Fruit fly (Drosophila melanogaster) whole organism, embryonic: Measurements from ENCODE around the gene CG14154.
A peak's percentile ranks its signal among the peaks of the same experiment; 100 is the strongest.

Source experiments
- ATbp ChIP-seq: fragments of 200-800 bp; sonication (Bioruptor generic); optimal IDR thresholded peaks from 2 replicates; lab custom pipeline; 2017; ENCODE audit warnings: missing biosample characterization, mild to moderate bottlenecking, missing genetic modification characterization, missing genetic modification reagents
- B-H2 ChIP-seq: fragments of 200-800 bp; sonication (Bioruptor generic); optimal IDR thresholded peaks from 2 replicates; lab custom pipeline; 2018; ENCODE audit warnings: missing biosample characterization, mild to moderate bottlenecking, missing genetic modification characterization
- C15 ChIP-seq: fragments of 200-800 bp; sonication (Bioruptor generic); IDR thresholded peaks from 3 replicates; pipeline ENCODE4 v1.3.6; 2022; ENCODE audit warnings: missing biosample characterization, missing genetic modification characterization
- CG10147 ChIP-seq: fragments of 200-800 bp; sonication (Bioruptor generic); optimal IDR thresholded peaks from 2 replicates; lab custom pipeline; 2019; ENCODE audit warnings: missing biosample characterization, mild to moderate bottlenecking, missing genetic modification characterization, moderate library complexity
- CG10366 ChIP-seq: fragments of 200-800 bp; sonication (Bioruptor generic); IDR thresholded peaks from 2 replicates; pipeline ENCODE4 v1.3.6; 2022; ENCODE audit warnings: missing biosample characterization, missing genetic modification characterization
- CG11560 ChIP-seq: fragments of 200-800 bp; sonication (Bioruptor generic); IDR thresholded peaks from 3 replicates; pipeline ENCODE4 v1.3.6; 2022; ENCODE audit warnings: missing biosample characterization, missing genetic modification characterization
- CG11695 ChIP-seq: fragments of 200-800 bp; sonication (Bioruptor generic); IDR thresholded peaks from 3 replicates; pipeline ENCODE4 v1.3.6; 2022; ENCODE audit warnings: missing biosample characterization, missing genetic modification characterization
- CG13424 ChIP-seq: fragments of 200-800 bp; sonication (Bioruptor generic); optimal IDR thresholded peaks from 2 replicates; lab custom pipeline; 2019; ENCODE audit warnings: missing biosample characterization, mild to moderate bottlenecking, missing genetic modification characterization, moderate library complexity
- CG16813 ChIP-seq: fragments of 200-800 bp; sonication (Bioruptor generic); IDR thresholded peaks from 3 replicates; pipeline ENCODE4 v1.3.6; 2022; ENCODE audit warnings: missing biosample characterization, missing genetic modification characterization; ENCODE audit not compliant: partially characterized antibody
- CG16863 ChIP-seq: fragments of 200-800 bp; sonication (Bioruptor generic); optimal IDR thresholded peaks from 3 replicates; lab custom pipeline; 2016; ENCODE audit warnings: missing biosample characterization, missing genetic modification characterization
- CG17361 ChIP-seq: fragments of 200-800 bp; sonication (Bioruptor generic); IDR thresholded peaks from 3 replicates; pipeline ENCODE4 v1.3.6; 2022; ENCODE audit warnings: missing biosample characterization, missing genetic modification characterization
- CG1832 ChIP-seq: fragments of 200-800 bp; sonication (Bioruptor generic); optimal IDR thresholded peaks from 2 replicates; lab custom pipeline; 2017; ENCODE audit warnings: missing biosample characterization, mild to moderate bottlenecking, missing genetic modification characterization, inconsistent platforms
- CG6689 ChIP-seq: fragments of 200-800 bp; sonication (Bioruptor generic); IDR thresholded peaks from 2 replicates; pipeline ENCODE4 v1.3.6; 2022; ENCODE audit warnings: missing biosample characterization, missing genetic modification characterization
- CG8944 ChIP-seq: fragments of 200-800 bp; sonication (Bioruptor generic); optimal IDR thresholded peaks from 3 replicates; lab custom pipeline; 2016; ENCODE audit warnings: missing biosample characterization, missing genetic modification characterization
- CoRest ChIP-seq: fragments of 200-800 bp; sonication (Bioruptor generic); optimal IDR thresholded peaks from 3 replicates; lab custom pipeline; 2018; ENCODE audit warnings: missing biosample characterization, mild to moderate bottlenecking, missing genetic modification characterization, moderate library complexity
- D ChIP-seq, 2 experiments: fragments of 200-800 bp in 1 of 2; fragments of >200 bp in 1 of 2; sonication (Bioruptor generic) in 1 of 2; optimal IDR thresholded peaks; 2 replicates in 1 of 2; 3 replicates in 1 of 2; lab custom pipeline; 2017; ENCODE audit warnings: mild to moderate bottlenecking in 1 of 2, missing biosample characterization in 1 of 2, missing genetic modification characterization in 1 of 2, missing genetic modification reagents in 1 of 2
- Dad ChIP-seq: fragments of 200-800 bp; sonication (Bioruptor generic); optimal IDR thresholded peaks from 3 replicates; lab custom pipeline; 2016; ENCODE audit warnings: missing biosample characterization, missing genetic modification characterization
- Deaf1 ChIP-seq: fragments of 200-800 bp; optimal IDR thresholded peaks from 3 replicates; lab custom pipeline; 2019; ENCODE audit warnings: missing biosample characterization, mild to moderate bottlenecking, missing genetic modification characterization, moderate library complexity
- Dref ChIP-seq: fragments of 200-800 bp; sonication (Bioruptor generic); IDR thresholded peaks from 2 replicates; pipeline ENCODE4 v1.3.6; 2022; ENCODE audit warnings: missing biosample characterization, missing genetic modification characterization
- Fer1 ChIP-seq: fragments of 200-800 bp; sonication (Bioruptor generic); optimal IDR thresholded peaks from 2 replicates; lab custom pipeline; 2017; ENCODE audit warnings: missing biosample characterization, mild to moderate bottlenecking, missing genetic modification characterization
- Gsc ChIP-seq: fragments of 200-800 bp; sonication (Bioruptor generic); IDR thresholded peaks from 2 replicates; pipeline ENCODE4 v1.3.6; 2022; ENCODE audit warnings: missing biosample characterization, missing genetic modification characterization
- HHEX ChIP-seq: fragments of 200-800 bp; sonication (Bioruptor generic); optimal IDR thresholded peaks from 3 replicates; lab custom pipeline; 2017; ENCODE audit warnings: missing biosample characterization, mild to moderate bottlenecking, missing genetic modification characterization, missing genetic modification reagents
- HLH4C ChIP-seq: fragments of 200-800 bp; sonication (Bioruptor generic); IDR thresholded peaks from 3 replicates; pipeline ENCODE4 v1.3.6; 2022; ENCODE audit warnings: missing biosample characterization, missing genetic modification characterization; ENCODE audit not compliant: partially characterized antibody
- Hey ChIP-seq: fragments of 200-800 bp; sonication (Bioruptor generic); optimal IDR thresholded peaks from 3 replicates; lab custom pipeline; 2018; ENCODE audit warnings: missing biosample characterization, mild to moderate bottlenecking, missing genetic modification characterization
- Hmr ChIP-seq: fragments of 200-800 bp; sonication (Bioruptor generic); optimal IDR thresholded peaks from 3 replicates; lab custom pipeline; 2017; ENCODE audit warnings: mild to moderate bottlenecking, missing biosample characterization, missing genetic modification reagents, missing genetic modification characterization
- Hr39 ChIP-seq: fragments of >200 bp; optimal IDR thresholded peaks from 2 replicates; lab custom pipeline; 2017
- Hr51 ChIP-seq, 2 experiments: fragments of 200-800 bp; sonication (Bioruptor generic); optimal IDR thresholded peaks; 2 replicates in 1 of 2; 3 replicates in 1 of 2; lab custom pipeline; 2016 to 2018; ENCODE audit warnings: missing biosample characterization in 2 of 2, missing genetic modification characterization in 2 of 2, mild to moderate bottlenecking in 1 of 2, moderate library complexity in 1 of 2
- Hsf ChIP-seq: fragments of 200-800 bp; sonication (Bioruptor generic); optimal IDR thresholded peaks from 3 replicates; lab custom pipeline; 2016; ENCODE audit warnings: missing biosample characterization, missing genetic modification characterization
- Jarid2 ChIP-seq: fragments of 200-800 bp; sonication (Bioruptor generic); optimal IDR thresholded peaks from 3 replicates; lab custom pipeline; 2017; ENCODE audit warnings: mild to moderate bottlenecking, missing biosample characterization, missing genetic modification reagents, missing genetic modification characterization
- Nf-YB ChIP-seq: fragments of 200-800 bp; sonication (Bioruptor generic); optimal IDR thresholded peaks from 3 replicates; lab custom pipeline; 2019; ENCODE audit warnings: missing biosample characterization, mild to moderate bottlenecking, missing genetic modification characterization, moderate library complexity
- Xbp1 ChIP-seq: fragments of 200-800 bp; sonication (Bioruptor generic); optimal IDR thresholded peaks from 3 replicates; lab custom pipeline; 2016; ENCODE audit warnings: missing biosample characterization, mild to moderate bottlenecking, missing genetic modification characterization
- ap ChIP-seq: fragments of 200-800 bp; sonication (Bioruptor generic); IDR thresholded peaks from 2 replicates; pipeline ENCODE4 v1.3.6; 2022; ENCODE audit warnings: missing biosample characterization, missing genetic modification characterization
- chn ChIP-seq: fragments of 200-800 bp; sonication (Bioruptor generic); optimal IDR thresholded peaks from 2 replicates; lab custom pipeline; 2016; ENCODE audit warnings: missing biosample characterization, missing genetic modification characterization
- dimm ChIP-seq: fragments of 200-800 bp; sonication (Bioruptor generic); IDR thresholded peaks from 2 replicates; pipeline ENCODE4 v1.3.6; 2022; ENCODE audit warnings: missing biosample characterization, missing genetic modification characterization
- dpn ChIP-seq, 2 experiments: fragments of 200-800 bp; sonication (Bioruptor generic); optimal IDR thresholded peaks; 3 replicates each; lab custom pipeline; 2016; ENCODE audit warnings: missing biosample characterization in 2 of 2, missing genetic modification characterization in 2 of 2
- fru ChIP-seq: fragments of >200 bp; optimal IDR thresholded peaks from 2 replicates; lab custom pipeline; 2017
- ftz-f1 ChIP-seq: fragments of 200-800 bp; sonication (Bioruptor generic); optimal IDR thresholded peaks from 2 replicates; lab custom pipeline; 2016; ENCODE audit warnings: missing biosample characterization, missing genetic modification characterization
- gem ChIP-seq: fragments of 200-800 bp; sonication (Bioruptor generic); optimal IDR thresholded peaks from 2 replicates; lab custom pipeline; 2019; ENCODE audit warnings: missing biosample characterization, mild to moderate bottlenecking, missing genetic modification characterization, moderate library complexity
- kay ChIP-seq: fragments of 200-800 bp; sonication (Bioruptor generic); optimal IDR thresholded peaks from 2 replicates; lab custom pipeline; 2016; ENCODE audit warnings: missing biosample characterization, missing genetic modification characterization
- lilli ChIP-seq: fragments of 200-800 bp; sonication (Bioruptor generic); optimal IDR thresholded peaks from 3 replicates; lab custom pipeline; 2016; ENCODE audit warnings: missing biosample characterization, missing genetic modification characterization
- lov ChIP-seq, 2 experiments: fragments of 200-800 bp in 1 of 2; fragments of >200 bp in 1 of 2; sonication (Bioruptor generic) in 1 of 2; IDR thresholded peaks in 1 of 2; optimal IDR thresholded peaks in 1 of 2; 2 replicates in 1 of 2; 3 replicates in 1 of 2; pipeline versions ENCODE4 v1.3.6 to Lab custom; 2017 to 2022; ENCODE audit warnings: missing biosample characterization in 1 of 2, missing genetic modification characterization in 1 of 2
- nerfin-1 ChIP-seq: fragments of 200-800 bp; sonication (Bioruptor generic); optimal IDR thresholded peaks from 3 replicates; lab custom pipeline; 2019; ENCODE audit warnings: missing biosample characterization, mild to moderate bottlenecking, missing genetic modification characterization, moderate library complexity

The CG14154 gene

DNA sequence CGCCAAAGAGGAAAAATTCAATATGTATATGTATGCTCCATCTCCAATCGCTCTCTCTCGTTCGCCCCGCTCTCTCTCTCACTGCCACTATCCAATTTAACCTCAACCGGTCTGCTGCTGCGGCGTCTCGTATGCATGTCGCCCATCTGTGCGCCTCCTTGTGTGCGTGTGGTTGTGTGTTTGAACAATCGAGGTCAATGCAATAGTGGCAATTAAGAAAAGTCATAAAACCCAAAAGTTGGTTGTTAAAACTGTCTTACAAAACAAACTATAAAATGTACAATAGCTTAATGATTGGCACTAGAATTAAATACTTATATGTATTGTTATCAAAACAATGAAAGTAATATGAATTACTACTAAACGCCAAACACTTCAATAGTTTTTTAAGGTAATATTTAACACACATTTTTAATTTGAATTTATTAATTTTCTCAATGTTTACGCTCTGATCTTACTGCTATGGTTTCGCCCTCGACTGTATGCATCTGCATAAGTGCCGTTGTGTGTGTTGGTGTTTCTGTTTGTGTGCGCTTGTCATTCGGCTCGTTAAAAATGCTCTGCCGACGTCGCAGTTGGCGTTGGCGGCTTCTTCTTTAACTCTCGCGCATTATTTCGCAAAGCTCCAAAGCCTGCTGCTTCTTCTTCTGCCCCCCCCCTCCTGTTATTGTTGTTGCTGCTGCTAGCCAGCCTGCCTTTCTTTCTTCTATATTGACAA lies 23.9 kb downstream of the CG14154 start (continued):
- peak; percentile 78 for TF ChIP-seq Dad (GFP tag; lab: Kevin White, UChicago)
- TF ChIP-seq kay (GFP tag; lab: Kevin White, UChicago): peak; percentile 85
- peak; percentile 99 for TF ChIP-seq CG17361
- TF ChIP-seq CG11560 (tag; lab: Robert Waterston, UW): peak; percentile 73; the same call in 2 of the 3 replicates
- TF ChIP-seq Gsc: no peak
- peak; percentile 93 for TF ChIP-seq lilli (GFP tag; lab: Kevin White, UChicago)
- no peak for TF ChIP-seq fru
- peak; percentile 90 for TF ChIP-seq Jarid2
- TF ChIP-seq CG1832 (GFP tag; lab: Kevin White, UChicago): no peak
- TF ChIP-seq Dref (GFP tag; lab: Robert Waterston, UW): no peak
- TF ChIP-seq Hmr: peak; percentile 98
- TF ChIP-seq CG6689 (GFP tag; lab: Robert Waterston, UW): peak; percentile 96
- peak; percentile 43 for TF ChIP-seq ftz-f1 (GFP tag; lab: Kevin White, UChicago)
- TF ChIP-seq Hr51 (GFP tag; optimal IDR thresholded peaks at IDR 0.05; lab: Kevin White, UChicago): peak; percentile 93 to 99
- TF ChIP-seq ap: peak; percentile 86
- TF ChIP-seq B-H2 (GFP tag; lab: Kevin White, UChicago): peak; percentile 78
- peak; percentile 99 for TF ChIP-seq CG13424 (tag; lab: Kevin White, UChicago)
- no peak for TF ChIP-seq Hr39 (lab: Kevin White, UChicago)
- peak; percentile 96 for TF ChIP-seq ATbp (GFP tag; lab: Kevin White, UChicago)
- TF ChIP-seq dimm (GFP tag; lab: Robert Waterston, UW): peak; percentile 70
- TF ChIP-seq HLH4C (GFP tag; lab: Robert Waterston, UW): no peak
- peak; percentile 87 for TF ChIP-seq Deaf1 (tag; lab: Kevin White, UChicago)
- peak; percentile 90 for TF ChIP-seq Nf-YB (GFP tag; lab: Kevin White, UChicago)
- peak; percentile 95 for TF ChIP-seq Xbp1 (GFP tag; lab: Kevin White, UChicago)
- peak; percentile 97 for TF ChIP-seq Fer1 (GFP tag; lab: Kevin White, UChicago)
- TF ChIP-seq nerfin-1 (tag; lab: Kevin White, UChicago): peak; percentile 98
- peak; percentile 89; the same call in 1 of the 2 replicates for TF ChIP-seq CG10366 (GFP tag; lab: Robert Waterston, UW)
- TF ChIP-seq CG10147 (GFP tag; lab: Kevin White, UChicago): peak; percentile 95
- TF ChIP-seq Hey (tag; lab: Kevin White, UChicago): peak; percentile 82
- TF ChIP-seq chn (GFP tag; lab: Kevin White, UChicago): peak; percentile 89
- TF ChIP-seq CoRest (tag; lab: Kevin White, UChicago): peak; percentile 99
- peak; percentile 82 for TF ChIP-seq CG16863
- peak; percentile 93 for TF ChIP-seq Hsf (GFP tag; lab: Kevin White, UChicago)
- peak; percentile 99 for TF ChIP-seq gem (tag; lab: Kevin White, UChicago)
- peak; percentile 79; the same call in 2 of the 3 replicates for TF ChIP-seq C15 (GFP tag; lab: Robert Waterston, UW)
- TF ChIP-seq CG8944: peak; percentile 60
- TF ChIP-seq CG16813 (GFP tag; lab: Robert Waterston, UW): no peak
- peak; percentile 97 for TF ChIP-seq CG11695 (GFP tag; lab: Robert Waterston, UW)
- no peak for TF ChIP-seq D (optimal IDR thresholded peaks at IDR 0.05; lab: Kevin White, UChicago)
- peak; percentile 98 for TF ChIP-seq D (GFP tag; optimal IDR thresholded peaks at IDR 0.05; lab: Kevin White, UChicago)
- TF ChIP-seq lov (optimal IDR thresholded peaks at IDR 0.05; lab: Kevin White, UChicago): no peak
- TF ChIP-seq lov (GFP tag; IDR thresholded peaks at IDR 0.05; lab: Robert Waterston, UW): no peak
- peak; percentile 97 for TF ChIP-seq HHEX
- TF ChIP-seq dpn (GFP tag; optimal IDR thresholded peaks at IDR 0.05; lab: Kevin White, UChicago): peak; percentile 86 to 95
